Worm (Caenorhabditis elegans) whole organism, L4/young adult: Measurements from ENCODE around the gene F40A3.7.

ENCODE experiments used
- W03F9.2 ChIP-seq: fragments of 150-350 bp; optimal IDR thresholded peaks from 2 replicates; lab custom pipeline; 2014; ENCODE audit warnings: missing biosample characterization, missing genetic modification characterization
- him-1 ChIP-seq: sonication (generic microtip); optimal IDR thresholded peaks from 2 replicates; lab custom pipeline; 2016; ENCODE audit warnings: missing genotype, missing genetic modification reagents, missing genetic modification characterization, missing compliant biosample characterization

DNA sequence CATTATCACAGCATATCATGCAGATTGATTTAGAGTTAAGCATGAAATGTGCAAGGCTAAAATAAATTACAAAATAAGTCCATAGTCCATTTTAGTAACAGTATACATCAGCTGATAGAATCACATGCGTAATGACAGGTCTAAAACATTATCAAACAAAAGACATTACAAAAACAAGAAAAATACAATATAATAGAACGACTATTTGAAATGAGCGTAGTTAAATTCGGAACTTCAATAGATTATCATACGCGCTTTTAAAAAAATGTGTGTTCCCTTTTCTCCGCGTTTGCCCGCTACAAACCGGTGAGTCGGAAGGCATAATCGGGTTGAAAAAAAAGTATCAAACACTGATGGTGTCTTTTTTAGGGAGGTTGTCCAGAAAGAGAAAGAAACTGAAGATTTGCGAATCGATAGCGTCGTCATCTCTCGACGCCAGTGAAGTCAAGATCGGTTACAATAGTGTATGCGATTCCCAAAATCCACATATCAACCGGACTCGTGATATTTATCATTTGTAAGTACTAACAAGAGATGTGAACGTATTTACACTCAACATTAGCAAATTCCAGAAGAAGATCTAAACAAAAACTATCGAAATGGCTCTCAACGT is 44.2 kb downstream of the F40A3.7 start, which contains the start of gene C37C3.2:
- TF ChIP-seq him-1 (tag; lab: Kevin White, UChicago) (no peak), W03F9.2 (tag; lab: Kevin White, UChicago) (no peak)
